Fruit fly (Drosophila melanogaster): ENCODE results near the gene Cad87A.

- TF ChIP-seq CG11093 (GFP tag; IDR thresholded peaks at IDR 0.05) (no peak), Antp (GFP tag; optimal IDR thresholded peaks at IDR 0.05) (no peak), CG14667 (GFP tag; IDR thresholded peaks at IDR 0.05) (no peak), CG18599 (GFP tag; optimal IDR thresholded peaks at IDR 0.05) (no peak), CG11723 (GFP tag; optimal IDR thresholded peaks at IDR 0.05) (no peak), Pdp1 (GFP tag; optimal IDR thresholded peaks at IDR 0.05) (no peak), CG16813 (GFP tag; IDR thresholded peaks at IDR 0.05; ENCODE audit: partially characterized antibody) (no peak)
These were observed 89.2 kb downstream of the Cad87A start for dm6 chr3R:11859534-11860254.

Measured in whole organism, embryonic.